Fruit fly (Drosophila melanogaster): ENCODE measurements around the gene Dph4.

Gene Dph4

DNA sequence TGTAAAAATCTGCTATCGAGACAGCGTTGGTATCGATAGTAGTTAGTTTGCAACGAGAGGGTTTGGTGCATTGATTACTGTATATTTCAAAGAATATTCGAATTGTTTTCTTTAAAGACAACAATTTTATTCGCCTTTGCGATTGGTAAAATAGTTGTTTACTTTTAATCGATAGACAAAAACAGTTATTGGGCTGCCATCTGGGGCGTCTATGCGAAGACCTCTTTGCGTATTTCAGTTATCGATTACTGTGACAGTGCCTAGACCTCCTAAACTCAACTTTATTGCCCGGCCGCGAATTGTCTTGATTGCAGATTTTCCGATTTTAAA, 10.8 kb downstream of the Dph4 start, which contains the start of gene Atu (continued):
- peak; percentile 76 for TF ChIP-seq MBD-R2 (GFP tag; IDR thresholded peaks at IDR 0.05)
- TF ChIP-seq Fer1 (GFP tag; optimal IDR thresholded peaks at IDR 0.05), result peak; percentile 3
- TF ChIP-seq Fer3 (tag; optimal IDR thresholded peaks at IDR 0.05), result peak; percentile 29
- peak; percentile 33 for TF ChIP-seq D19A (tag; optimal IDR thresholded peaks at IDR 0.05)
- TF ChIP-seq nerfin-2 (GFP tag; IDR thresholded peaks at IDR 0.05; ENCODE audit: partially characterized antibody), result peak; percentile 85
- TF ChIP-seq row (GFP tag; IDR thresholded peaks at IDR 0.05), result peak; percentile 62
- peak; percentile 90 for TF ChIP-seq inv (GFP tag; IDR thresholded peaks at IDR 0.05; ENCODE audit: partially characterized antibody)
- TF ChIP-seq CG9437 (GFP tag; optimal IDR thresholded peaks at IDR 0.05), result peak; percentile 24
- TF ChIP-seq HmgZ (tag; optimal IDR thresholded peaks at IDR 0.05), result peak; percentile 79
- TF ChIP-seq CG3726 (GFP tag; IDR thresholded peaks at IDR 0.05), result no peak
- TF ChIP-seq CoRest (tag; optimal IDR thresholded peaks at IDR 0.05), result peak; percentile 53
- no peak for TF ChIP-seq Atf3 (GFP tag; optimal IDR thresholded peaks at IDR 0.05)
- TF ChIP-seq HLH4C (GFP tag; IDR thresholded peaks at IDR 0.05; ENCODE audit: partially characterized antibody), result peak; percentile 93
- TF ChIP-seq Med (GFP tag), result peak; percentile 91
- TF ChIP-seq Opbp (GFP tag; IDR thresholded peaks at IDR 0.05; ENCODE audit: partially characterized antibody), result peak; percentile 91
- peak; percentile 56 for TF ChIP-seq CG12391 (tag; optimal IDR thresholded peaks at IDR 0.05)
- TF ChIP-seq Adf1 (GFP tag; IDR thresholded peaks at IDR 0.05), result no peak
- TF ChIP-seq Rx (GFP tag; IDR thresholded peaks at IDR 0.05), result no peak
- no peak for TF ChIP-seq jumu (GFP tag; optimal IDR thresholded peaks at IDR 0.05)
- peak; percentile 61 for TF ChIP-seq CG10267 (tag; optimal IDR thresholded peaks at IDR 0.05)
- TF ChIP-seq CG9817 (tag; optimal IDR thresholded peaks at IDR 0.05), result peak; percentile 25
- no peak for TF ChIP-seq salm (tag; optimal IDR thresholded peaks at IDR 0.05)
- TF ChIP-seq HHEX (GFP tag; optimal IDR thresholded peaks at IDR 0.05), result no peak
- no peak for TF ChIP-seq CG14050 (GFP tag; IDR thresholded peaks at IDR 0.05)
- peak; percentile 55 for TF ChIP-seq CG7786 (GFP tag; optimal IDR thresholded peaks at IDR 0.05)
- no peak for TF ChIP-seq Sox102F (GFP tag; optimal IDR thresholded peaks at IDR 0.05)
- peak; percentile 58 for TF ChIP-seq CG30020 (tag; optimal IDR thresholded peaks at IDR 0.05)
- peak; percentile 49; the same call in 1 of the 2 replicates for TF ChIP-seq slbo (GFP tag; IDR thresholded peaks at IDR 0.05)
- TF ChIP-seq gro (GFP tag; optimal IDR thresholded peaks at IDR 0.05), result peak; percentile 25
- no peak for TF ChIP-seq oc (tag; optimal IDR thresholded peaks at IDR 0.05)
- TF ChIP-seq z (GFP tag; IDR thresholded peaks at IDR 0.05), result no peak
- peak; percentile 46 for TF ChIP-seq CG8089 (GFP tag; optimal IDR thresholded peaks at IDR 0.05)
- TF ChIP-seq sc (optimal IDR thresholded peaks at IDR 0.05), result no peak
- no peak for TF ChIP-seq sc (GFP tag; optimal IDR thresholded peaks at IDR 0.05)
- TF ChIP-seq ranshi (GFP tag; IDR thresholded peaks at IDR 0.05), result no peak
- peak; percentile 64 for TF ChIP-seq sug (tag; optimal IDR thresholded peaks at IDR 0.05)
- no peak for TF ChIP-seq mirr (GFP tag; optimal IDR thresholded peaks at IDR 0.05)
- no peak for TF ChIP-seq so (GFP tag; IDR thresholded peaks at IDR 0.05)
- TF ChIP-seq CG7928 (GFP tag; optimal IDR thresholded peaks at IDR 0.05), result peak; percentile 51
- peak; percentile 66 for TF ChIP-seq Ets97D (GFP tag; optimal IDR thresholded peaks at IDR 0.05)
- TF ChIP-seq CG17359 (tag; optimal IDR thresholded peaks at IDR 0.05), result peak; percentile 24
- TF ChIP-seq CG2678 (tag; optimal IDR thresholded peaks at IDR 0.05), result peak; percentile 38
- TF ChIP-seq Hmr (GFP tag; optimal IDR thresholded peaks at IDR 0.05), result peak; percentile 46
- no peak for TF ChIP-seq CG16863 (GFP tag; optimal IDR thresholded peaks at IDR 0.05)
- TF ChIP-seq al (GFP tag; IDR thresholded peaks at IDR 0.05), result no peak
- peak; percentile 60 for TF ChIP-seq stwl (tag; optimal IDR thresholded peaks at IDR 0.05)
- TF ChIP-seq sob (GFP tag; IDR thresholded peaks at IDR 0.05), result peak; percentile 52
- peak; percentile 27 for TF ChIP-seq NfI (GFP tag; optimal IDR thresholded peaks at IDR 0.05)
- TF ChIP-seq pan (optimal IDR thresholded peaks at IDR 0.05), result no peak
- TF ChIP-seq pan (GFP tag; optimal IDR thresholded peaks at IDR 0.05 in 1 of 2, IDR thresholded peaks at IDR 0.05 in 1 of 2), result peak in 1 of 2 experiments; percentile 17
- no peak for TF ChIP-seq tap (tag; optimal IDR thresholded peaks at IDR 0.05)
- peak; percentile 73 for TF ChIP-seq Abd-B (GFP tag; optimal IDR thresholded peaks at IDR 0.05)
